Worm (Caenorhabditis elegans) whole organism, L1 larva: ENCODE data around the gene srd-56.

ENCODE experiments used
- F16B12.6 ChIP-seq: fragments of 150-350 bp; optimal IDR thresholded peaks from 2 replicates; lab custom pipeline; 2014; ENCODE audit warnings: missing biosample characterization, missing genetic modification characterization
- ama-1 ChIP-seq: fragments of 150-350 bp; optimal IDR thresholded peaks from 2 replicates; lab custom pipeline; 2014
- ceh-82 ChIP-seq, 3 experiments: fragments of 150-350 bp in 1 of 3; sonication (generic microtip) in 2 of 3; optimal IDR thresholded peaks; 2 replicates each; lab custom pipeline; 2014 to 2017; ENCODE audit warnings: missing biosample characterization in 3 of 3, missing genetic modification characterization in 3 of 3
- ceh-90 ChIP-seq: sonication (generic microtip); optimal IDR thresholded peaks from 2 replicates; lab custom pipeline; 2016; ENCODE audit warnings: missing genetic modification characterization, missing compliant biosample characterization
- efl-1 ChIP-seq, 4 experiments: fragments of 150-350 bp; optimal IDR thresholded peaks in 3 of 4; peaks in 1 of 4; 1 replicate in 1 of 4; 2 replicates in 3 of 4; lab custom pipeline; 2014; ENCODE audit warnings: missing biosample characterization in 2 of 4, missing genetic modification characterization in 2 of 4, missing genetic modification reagents in 2 of 4
- egl-27 ChIP-seq, 2 experiments: fragments of 150-350 bp in 1 of 2; sonication (generic microtip); optimal IDR thresholded peaks; 3 replicates each; lab custom pipeline; 2017 to 2018; ENCODE audit warnings: missing biosample characterization in 2 of 2, missing genetic modification characterization in 2 of 2, missing genetic modification reagents in 2 of 2
- lin-13 ChIP-seq: fragments of 150-350 bp; optimal IDR thresholded peaks from 2 replicates; lab custom pipeline; 2014; ENCODE audit warnings: missing biosample characterization, missing genetic modification reagents, missing genetic modification characterization
- lir-3 ChIP-seq: sonication (generic microtip); optimal IDR thresholded peaks from 2 replicates; lab custom pipeline; 2016; ENCODE audit warnings: mild to moderate bottlenecking, missing genetic modification characterization, moderate library complexity, missing compliant biosample characterization; ENCODE audit not compliant: poor library complexity
- mab-9 ChIP-seq: fragments of 200-800 bp; sonication (Bioruptor generic); IDR thresholded peaks from 2 replicates; pipeline ENCODE4 v1.3.6; 2022; ENCODE audit warnings: missing genetic modification reagents, missing genetic modification characterization, missing compliant biosample characterization
- nhr-28 ChIP-seq: fragments of 150-350 bp; optimal IDR thresholded peaks from 2 replicates; lab custom pipeline; 2014; ENCODE audit warnings: missing biosample characterization, missing genetic modification characterization
- nhr-90 ChIP-seq: sonication (generic microtip); optimal IDR thresholded peaks from 2 replicates; lab custom pipeline; 2016; ENCODE audit warnings: mild to moderate bottlenecking, missing genetic modification characterization, missing compliant biosample characterization; ENCODE audit not compliant: poor library complexity
- unc-62 ChIP-seq: fragments of 150-350 bp; optimal IDR thresholded peaks from 2 replicates; lab custom pipeline; 2014; ENCODE audit warnings: missing biosample characterization, missing genetic modification reagents, missing genetic modification characterization

ce11 chrII:7208184-7208583 lies 5.2 kb upstream of the srd-56 start, which contains the start of gene dhs-7:
- TF ChIP-seq nhr-90 = no peak
- no peak for TF ChIP-seq lir-3 (tag; lab: Kevin White, UChicago)
- TF ChIP-seq ceh-90 (tag; lab: Kevin White, UChicago) = no peak
- no peak for TF ChIP-seq lin-13 (GFP tag; lab: Kevin White, UChicago)
- TF ChIP-seq ceh-82 (tag; optimal IDR thresholded peaks at IDR 0.05; lab: Kevin White, UChicago) = no peak
- no peak for TF ChIP-seq F16B12.6 (tag; lab: Kevin White, UChicago)
- TF ChIP-seq nhr-28 = no peak
- no peak for TF ChIP-seq ama-1
- no peak for TF ChIP-seq mab-9 (GFP tag; lab: Robert Waterston, UW)
- no peak for TF ChIP-seq efl-1 (optimal IDR thresholded peaks at IDR 0.05; lab: Kevin White, UChicago)
- no peak for TF ChIP-seq efl-1 (GFP tag; optimal IDR thresholded peaks at IDR 0.05 in 1 of 2; lab: Kevin White, UChicago)
- TF ChIP-seq egl-27 (tag; optimal IDR thresholded peaks at IDR 0.05; lab: Kevin White, UChicago) = no peak
- TF ChIP-seq unc-62 (GFP tag; lab: Kevin White, UChicago) = no peak
